Fruit fly (Drosophila melanogaster): Measurements from ENCODE around the gene eater.
A peak's percentile ranks its signal among the peaks of the same experiment; 100 is the strongest.

The eater gene

DNA sequence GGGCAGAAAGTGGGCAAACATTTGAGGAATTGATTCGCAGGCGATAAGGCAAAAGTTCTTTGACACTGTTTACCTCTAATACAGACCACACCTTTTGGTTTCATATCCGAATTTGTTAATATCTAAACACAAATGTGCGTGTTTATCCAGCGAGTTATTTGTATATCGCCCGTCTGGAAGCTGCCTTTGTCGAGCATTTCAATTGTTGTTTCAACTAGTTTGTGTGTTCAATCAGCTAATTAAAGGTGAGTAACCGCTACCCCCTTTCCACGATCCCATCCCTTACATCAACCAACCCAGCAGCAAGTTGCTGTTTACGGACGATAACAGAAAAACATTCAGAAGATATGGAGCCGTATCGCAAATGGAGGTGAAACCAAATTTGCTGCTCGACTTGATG is 31.9 kb upstream of the eater start (continued):
- no peak for TF ChIP-seq cas (GFP tag; IDR thresholded peaks at IDR 0.05)

DNA sequence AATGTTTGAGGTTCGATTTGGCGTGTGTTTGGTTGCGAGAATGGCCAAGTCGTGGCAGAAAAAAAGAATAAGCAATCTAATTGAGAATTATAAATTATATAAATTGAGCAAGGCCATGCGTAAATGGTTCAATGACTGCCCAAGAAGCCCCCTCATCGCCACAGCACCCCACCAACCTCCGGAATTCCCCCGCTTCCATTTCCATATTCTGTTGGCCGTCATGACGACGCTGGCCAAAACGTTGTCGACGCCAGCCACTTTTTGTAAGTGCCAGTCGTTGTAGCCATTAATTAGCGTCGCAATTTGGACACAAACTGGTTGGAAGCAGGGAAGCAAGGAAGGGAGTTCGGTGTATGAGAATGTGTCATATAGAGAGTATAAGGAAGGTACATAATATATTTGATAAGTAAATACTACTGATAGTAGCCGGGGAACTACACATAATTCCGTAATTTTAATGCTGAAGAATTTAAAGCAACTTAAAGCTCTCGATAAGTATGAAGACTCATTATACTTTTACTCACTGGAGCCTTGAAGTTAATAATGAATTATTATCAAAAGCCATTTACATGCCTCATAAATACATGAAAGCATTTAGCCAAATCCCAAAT is 31.2 kb upstream of the eater start:
- TF ChIP-seq CG11560 (tag; IDR thresholded peaks at IDR 0.05) (no peak), vvl (GFP tag; IDR thresholded peaks at IDR 0.05) (0 out of 2 replicates have a peak, but pooled peaks have one; percentile 11), Med (GFP tag) (peak; percentile 45), ftz-f1 (GFP tag; optimal IDR thresholded peaks at IDR 0.05) (peak; percentile 63), CG13624 (GFP tag; optimal IDR thresholded peaks at IDR 0.05) (peak; percentile 4), otp (GFP tag; IDR thresholded peaks at IDR 0.05) (0 out of 3 replicates have a peak, but pooled peaks have one; percentile 17), CG12769 (tag; optimal IDR thresholded peaks at IDR 0.05) (peak; percentile 65), crol (GFP tag; IDR thresholded peaks at IDR 0.05) (peak; percentile 77), CG14710 (tag; optimal IDR thresholded peaks at IDR 0.05) (no peak), CG8290 (GFP tag; optimal IDR thresholded peaks at IDR 0.05) (no peak), CG8290 (tag; optimal IDR thresholded peaks at IDR 0.05) (peak in 1 of 2 experiments; percentile 22), lab (GFP tag; optimal IDR thresholded peaks at IDR 0.05) (peak; percentile 11), CG15269 (tag; optimal IDR thresholded peaks at IDR 0.05) (peak; percentile 23), prd (optimal IDR thresholded peaks at IDR 0.05) (no peak), prd (GFP tag; IDR thresholded peaks at IDR 0.05) (no peak), mirr (GFP tag; optimal IDR thresholded peaks at IDR 0.05) (peak; percentile 19), Adf1 (GFP tag; IDR thresholded peaks at IDR 0.05) (peak; percentile 36; the same call in 1 of the 2 replicates), sd (tag; optimal IDR thresholded peaks at IDR 0.05) (peak; percentile 81), CG10543 (GFP tag; optimal IDR thresholded peaks at IDR 0.05) (peak; percentile 37), NFAT (GFP tag; IDR thresholded peaks at IDR 0.05) (peak; percentile 38; the same call in 1 of the 2 replicates), chinmo (GFP tag; IDR thresholded peaks at IDR 0.05; ENCODE audit: partially characterized antibody) (peak; percentile 60; the same call in 2 of the 4 replicates), CG3726 (GFP tag; IDR thresholded peaks at IDR 0.05) (no peak), B-H2 (GFP tag; optimal IDR thresholded peaks at IDR 0.05) (peak; percentile 4), CG1024 (GFP tag; IDR thresholded peaks at IDR 0.05) (no peak)

DNA sequence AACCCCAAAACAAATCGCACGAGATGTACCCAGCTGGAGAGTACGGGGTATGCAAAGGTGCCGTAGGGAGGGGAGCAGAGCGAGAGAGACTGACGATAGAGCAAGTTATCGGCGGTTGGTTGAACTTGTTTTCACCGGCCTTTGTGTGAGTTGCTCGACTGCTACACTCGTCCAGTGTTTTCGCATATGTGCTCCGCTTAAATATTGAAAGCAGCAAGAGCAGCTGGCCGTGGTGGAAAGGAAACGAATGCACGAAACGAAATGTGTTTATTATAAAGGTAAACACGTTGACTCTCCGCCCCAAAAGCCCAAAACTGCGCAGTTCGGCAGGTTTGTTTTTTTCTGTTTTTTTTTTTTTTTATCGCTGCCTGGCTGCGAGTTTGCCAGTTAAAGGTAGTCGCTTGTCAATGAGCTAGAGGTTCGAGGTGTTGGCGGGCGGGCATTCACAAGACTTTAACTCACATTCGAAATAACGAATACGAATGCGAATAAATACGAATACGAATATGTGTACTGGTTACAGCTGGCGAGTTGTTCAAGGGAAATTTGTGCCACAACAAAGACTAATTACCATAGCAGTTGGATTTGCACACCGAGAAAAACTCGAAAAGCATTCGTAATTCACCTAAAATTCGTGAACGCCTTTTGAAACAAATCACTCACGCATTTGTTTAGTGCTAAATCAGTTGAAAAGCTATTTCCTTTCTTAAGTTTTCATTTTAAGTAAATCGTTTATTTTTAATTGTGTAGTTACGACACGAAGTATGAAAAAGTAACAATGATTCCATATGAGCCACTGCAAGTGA is 30.3 kb upstream of the eater start:
- TF ChIP-seq CG32532 (GFP tag; IDR thresholded peaks at IDR 0.05): peak; percentile 64; the same call in 1 of the 2 replicates
- 0 out of 2 replicates have a peak, but pooled peaks have one; percentile 21 for TF ChIP-seq CG31224 (GFP tag; IDR thresholded peaks at IDR 0.05)
- TF ChIP-seq al (GFP tag; IDR thresholded peaks at IDR 0.05): peak; percentile 50; the same call in 1 of the 2 replicates
- TF ChIP-seq Spps (tag; optimal IDR thresholded peaks at IDR 0.05): no peak
- no peak for TF ChIP-seq NfI (GFP tag; optimal IDR thresholded peaks at IDR 0.05)
- TF ChIP-seq CHES-1-like (GFP tag; optimal IDR thresholded peaks at IDR 0.05): peak; percentile 31
- 0 out of 2 replicates have a peak, but pooled peaks have one; percentile 10 for TF ChIP-seq CG6272 (GFP tag; IDR thresholded peaks at IDR 0.05)
- TF ChIP-seq lola (GFP tag; optimal IDR thresholded peaks at IDR 0.05): no peak
- peak; percentile 68 for TF ChIP-seq CG9932 (GFP tag; IDR thresholded peaks at IDR 0.05)
- TF ChIP-seq CG18599 (GFP tag; optimal IDR thresholded peaks at IDR 0.05): peak; percentile 29
- TF ChIP-seq kay (GFP tag; optimal IDR thresholded peaks at IDR 0.05): peak; percentile 4
- peak; percentile 45 for TF ChIP-seq lbe (GFP tag; optimal IDR thresholded peaks at IDR 0.05)
- no peak for TF ChIP-seq unc-4 (GFP tag; IDR thresholded peaks at IDR 0.05; ENCODE audit: partially characterized antibody)
- TF ChIP-seq tio (GFP tag; optimal IDR thresholded peaks at IDR 0.05): no peak
- 0 out of 2 replicates have a peak, but pooled peaks have one; percentile 3 for TF ChIP-seq ranshi (GFP tag; IDR thresholded peaks at IDR 0.05)
- TF ChIP-seq fd96Cb (tag; optimal IDR thresholded peaks at IDR 0.05): peak; percentile 4
- TF ChIP-seq vnd (GFP tag; IDR thresholded peaks at IDR 0.05; ENCODE audit: partially characterized antibody): no peak
- TF ChIP-seq sens (GFP tag): peak; percentile 76
- no peak for TF ChIP-seq CkIIα-i1 (GFP tag; IDR thresholded peaks at IDR 0.05)
- TF ChIP-seq Xbp1 (GFP tag; optimal IDR thresholded peaks at IDR 0.05): peak; percentile 16
- TF ChIP-seq Fer3 (tag; optimal IDR thresholded peaks at IDR 0.05): peak; percentile 19
- peak; percentile 6; the same call in 1 of the 3 replicates for TF ChIP-seq row (GFP tag; IDR thresholded peaks at IDR 0.05)
